Worm (Caenorhabditis elegans) whole organism, young adult: ENCODE data around the gene C36C9.6.

Source experiments
- D2030.7 ChIP-seq: fragments of 200-800 bp; sonication (Bioruptor generic); IDR thresholded peaks from 2 replicates; pipeline ENCODE4 v1.3.6; 2022; ENCODE audit warnings: missing genetic modification reagents, missing genetic modification characterization, missing compliant biosample characterization
- F52B5.7 ChIP-seq: sonication (generic microtip); optimal IDR thresholded peaks from 2 replicates; lab custom pipeline; 2016; ENCODE audit warnings: mild to moderate bottlenecking, missing genetic modification characterization, missing compliant biosample characterization
- ama-1 ChIP-seq, 3 experiments: fragments of 150-350 bp in 1 of 3; sonication (generic microtip) in 2 of 3; optimal IDR thresholded peaks; 2 replicates each; lab custom pipeline; 2014 to 2018; ENCODE audit warnings: missing biosample characterization in 2 of 3, missing genetic modification characterization in 2 of 3, missing genetic modification reagents in 2 of 3
- ceh-79 ChIP-seq: sonication (generic microtip); optimal IDR thresholded peaks from 2 replicates; lab custom pipeline; 2017; ENCODE audit warnings: mild to moderate bottlenecking, missing genetic modification characterization, missing compliant biosample characterization
- chd-7 ChIP-seq: sonication (generic microtip); optimal IDR thresholded peaks from 2 replicates; lab custom pipeline; 2016; ENCODE audit warnings: mild to moderate bottlenecking, missing genetic modification characterization, moderate library complexity, missing compliant biosample characterization
- dpl-1 ChIP-seq: fragments of 150-350 bp; optimal IDR thresholded peaks from 2 replicates; lab custom pipeline; 2014; ENCODE audit warnings: missing biosample characterization, missing genetic modification reagents, missing genetic modification characterization
- him-1 ChIP-seq: sonication (generic microtip); optimal IDR thresholded peaks from 2 replicates; lab custom pipeline; 2016; ENCODE audit warnings: missing genotype, missing genetic modification reagents, missing genetic modification characterization, missing compliant biosample characterization
- hlh-12 ChIP-seq: sonication (generic microtip); optimal IDR thresholded peaks from 2 replicates; lab custom pipeline; 2016; ENCODE audit warnings: missing genetic modification characterization, missing compliant biosample characterization

DNA sequence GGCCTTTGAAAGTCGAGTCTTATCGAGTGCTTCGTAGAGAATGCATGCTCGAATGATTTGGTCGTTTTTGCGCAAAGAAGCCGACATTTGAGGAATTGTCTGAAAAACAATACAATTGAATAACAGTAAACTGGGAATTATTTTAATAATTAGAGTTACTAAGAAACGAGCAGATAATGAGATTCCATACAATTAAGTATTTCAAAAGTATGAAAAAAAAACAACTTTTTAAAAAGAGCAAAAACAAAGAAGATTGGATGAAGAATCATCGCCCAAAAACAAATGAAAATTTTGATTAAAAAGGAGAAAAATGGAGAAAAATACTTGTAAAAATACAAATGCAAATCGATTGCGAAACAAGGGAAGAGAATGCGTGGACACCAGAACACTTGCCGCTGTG, 12.8 kb downstream of the C36C9.6 start, which contains the start of gene fbxa-170:
- TF ChIP-seq hlh-12 (tag; lab: Kevin White, UChicago) (no peak), F52B5.7 (tag; lab: Kevin White, UChicago) (no peak), ama-1 (optimal IDR thresholded peaks at IDR 0.05; lab: Kevin White, UChicago) (no peak), ama-1 (GFP tag; optimal IDR thresholded peaks at IDR 0.05; lab: Kevin White, UChicago) (no peak), D2030.7 (no peak), ceh-79 (no peak), dpl-1 (GFP tag; lab: Kevin White, UChicago) (no peak), him-1 (tag; lab: Kevin White, UChicago) (no peak), chd-7 (tag; lab: Kevin White, UChicago) (no peak)
